Worm (Caenorhabditis elegans): Measurements from ENCODE around the gene baz-2.

DNA sequence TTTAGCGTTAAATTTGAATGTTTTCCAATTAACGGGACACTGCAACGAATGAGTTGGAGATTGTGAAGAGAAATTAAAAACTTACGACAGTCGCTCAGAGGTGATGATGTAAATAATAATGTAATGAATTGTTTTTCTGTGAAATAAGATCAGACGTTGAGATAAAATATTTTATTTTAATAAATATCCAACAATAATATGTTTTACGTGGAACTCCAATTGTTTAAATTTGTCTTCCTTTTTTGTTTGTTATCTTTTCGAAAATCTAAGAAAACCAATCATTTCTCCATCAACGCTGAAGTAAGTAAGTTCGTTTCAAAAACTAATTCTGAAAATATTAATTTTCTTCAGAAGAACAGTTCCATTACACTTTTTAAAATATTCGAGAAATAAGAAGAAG, 38.4 kb upstream of the baz-2 start, which contains the start of gene C18H2.5:
- TF ChIP-seq lsy-2 (tag; optimal IDR thresholded peaks at IDR 0.05) (no peak), zip-8 (tag; optimal IDR thresholded peaks at IDR 0.05) (no peak), sptf-1 (tag; optimal IDR thresholded peaks at IDR 0.05) (no peak), snpc-4 (tag; optimal IDR thresholded peaks at IDR 0.05) (no peak), nhr-237 (tag; optimal IDR thresholded peaks at IDR 0.05) (no peak), nhr-2 (tag; optimal IDR thresholded peaks at IDR 0.05) (no peak), ztf-11 (tag; optimal IDR thresholded peaks at IDR 0.05) (no peak), blmp-1 (tag; optimal IDR thresholded peaks at IDR 0.05) (no peak)

Measured in whole organism, mixed stage, embryonic.